Worm (Caenorhabditis elegans) whole organism, young adult: Measurements from ENCODE around the gene srbc-19.

ENCODE experiments used
- F33H1.4 ChIP-seq: fragments of 200-800 bp; sonication (Bioruptor generic); IDR thresholded peaks from 2 replicates; pipeline ENCODE4 v1.3.6; 2022; ENCODE audit warnings: missing genetic modification reagents, missing genetic modification characterization, missing compliant biosample characterization
- F57A8.1 ChIP-seq: fragments of 200-800 bp; sonication (Bioruptor generic); optimal IDR thresholded peaks from 2 replicates; lab custom pipeline; 2018; ENCODE audit warnings: mild to moderate bottlenecking, missing genetic modification characterization, moderate library complexity, missing compliant biosample characterization
- T07F8.4 ChIP-seq: sonication (generic microtip); optimal IDR thresholded peaks from 2 replicates; lab custom pipeline; 2016; ENCODE audit warnings: mild to moderate bottlenecking, missing genetic modification characterization, moderate library complexity, missing compliant biosample characterization
- ama-1 ChIP-seq, 3 experiments: fragments of 150-350 bp in 1 of 3; sonication (generic microtip) in 2 of 3; optimal IDR thresholded peaks; 2 replicates each; lab custom pipeline; 2014 to 2018; ENCODE audit warnings: missing biosample characterization in 2 of 3, missing genetic modification characterization in 2 of 3, missing genetic modification reagents in 2 of 3
- ceh-58 ChIP-seq: fragments of 200-800 bp; sonication (Bioruptor generic); IDR thresholded peaks from 2 replicates; pipeline ENCODE4 v1.3.6; 2022; ENCODE audit warnings: missing genetic modification characterization, missing compliant biosample characterization
- efl-1 ChIP-seq: fragments of 150-350 bp; optimal IDR thresholded peaks from 2 replicates; lab custom pipeline; 2014; ENCODE audit warnings: missing biosample characterization, missing genetic modification reagents, missing genetic modification characterization
- egl-18 ChIP-seq: fragments of 200-800 bp; sonication (Bioruptor generic); IDR thresholded peaks from 2 replicates; pipeline ENCODE4 v1.3.6; 2022; ENCODE audit warnings: missing genetic modification reagents, missing genetic modification characterization, missing compliant biosample characterization
- lin-35 ChIP-seq, 3 experiments: fragments of 150-350 bp in 2 of 3; sonication (generic microtip) in 1 of 3; optimal IDR thresholded peaks; 2 replicates each; lab custom pipeline; 2014 to 2018; ENCODE audit warnings: missing biosample characterization in 3 of 3, missing genetic modification characterization in 3 of 3, missing genetic modification reagents in 3 of 3
- mel-28 ChIP-seq: sonication (generic microtip); optimal IDR thresholded peaks from 2 replicates; lab custom pipeline; 2016; ENCODE audit warnings: borderline replicate concordance, mild to moderate bottlenecking, missing genetic modification characterization, missing compliant biosample characterization
- rpc-1 ChIP-seq, 2 experiments: fragments of 150-350 bp in 1 of 2; sonication (generic microtip) in 1 of 2; optimal IDR thresholded peaks; 2 replicates each; lab custom pipeline; 2014 to 2018; ENCODE audit warnings: missing biosample characterization in 1 of 2, missing genetic modification characterization in 1 of 2, missing genetic modification reagents in 1 of 2, missing genotype in 1 of 2
- tlf-1 ChIP-seq: fragments of 200-800 bp; sonication (Bioruptor generic); optimal IDR thresholded peaks from 2 replicates; lab custom pipeline; 2018; ENCODE audit warnings: mild to moderate bottlenecking, missing genetic modification characterization, missing compliant biosample characterization
- unc-62 ChIP-seq: fragments of 150-350 bp; optimal IDR thresholded peaks from 2 replicates; lab custom pipeline; 2014; ENCODE audit warnings: missing biosample characterization, missing genetic modification reagents, missing genetic modification characterization

DNA sequence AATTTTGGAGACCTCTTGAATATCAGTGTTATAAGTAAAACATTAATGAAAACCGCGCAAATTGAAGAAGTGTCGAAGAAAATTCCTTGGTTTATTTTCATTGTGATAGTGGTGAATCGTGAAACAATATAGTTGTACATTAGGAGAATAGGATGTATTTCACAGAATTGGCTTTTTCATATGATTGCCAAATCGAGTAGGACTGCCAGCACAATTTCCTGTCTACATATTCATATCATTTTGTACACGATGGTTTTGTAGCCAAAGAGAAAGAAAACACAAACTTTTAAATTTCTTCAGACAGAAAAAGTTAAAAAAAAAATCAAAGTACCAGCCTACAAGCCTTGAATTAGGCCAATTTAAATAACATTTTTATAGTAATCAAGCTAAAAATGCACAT is 2.8 kb downstream of the srbc-19 start, which contains the start of gene str-255:
- TF ChIP-seq unc-62 (GFP tag; lab: Kevin White, UChicago) = no peak
- TF ChIP-seq F33H1.4 = no peak
- no peak for TF ChIP-seq efl-1
- no peak for TF ChIP-seq ama-1 (optimal IDR thresholded peaks at IDR 0.05; lab: Kevin White, UChicago)
- TF ChIP-seq ama-1 (GFP tag; optimal IDR thresholded peaks at IDR 0.05; lab: Kevin White, UChicago) = no peak
- no peak for TF ChIP-seq lin-35 (GFP tag; optimal IDR thresholded peaks at IDR 0.05; lab: Kevin White, UChicago)
- no peak for TF ChIP-seq tlf-1
- no peak for TF ChIP-seq F57A8.1 (GFP tag; lab: Kevin White, UChicago)
- TF ChIP-seq rpc-1 (optimal IDR thresholded peaks at IDR 0.05; lab: Kevin White, UChicago) = no peak
- no peak for TF ChIP-seq rpc-1 (tag; optimal IDR thresholded peaks at IDR 0.05; lab: Kevin White, UChicago)
- no peak for TF ChIP-seq egl-18 (GFP tag; lab: Robert Waterston, UW)
- TF ChIP-seq mel-28 (tag; lab: Kevin White, UChicago) = no peak
- no peak for TF ChIP-seq ceh-58 (GFP tag; lab: Robert Waterston, UW)
- TF ChIP-seq T07F8.4 (tag; lab: Kevin White, UChicago) = no peak
